Worm (Caenorhabditis elegans) whole organism, young adult: Measurements from ENCODE around the gene srw-21.
A peak's percentile ranks its signal among the peaks of the same experiment; 100 is the strongest.

Experiments used
- B0261.1 ChIP-seq: sonication (generic microtip); optimal IDR thresholded peaks from 2 replicates; lab custom pipeline; 2016; ENCODE audit warnings: mild to moderate bottlenecking, missing genetic modification characterization, moderate library complexity, missing compliant biosample characterization
- ZK185.1 ChIP-seq: sonication (generic microtip); optimal IDR thresholded peaks from 2 replicates; lab custom pipeline; 2016; ENCODE audit warnings: mild to moderate bottlenecking, missing genetic modification characterization, missing compliant biosample characterization; ENCODE audit not compliant: poor library complexity, severe bottlenecking
- bed-1 ChIP-seq: fragments of 200-800 bp; sonication (Bioruptor generic); IDR thresholded peaks from 2 replicates; pipeline ENCODE4 v1.3.6; 2022; ENCODE audit warnings: missing genetic modification reagents, missing genetic modification characterization, missing compliant biosample characterization
- ceh-100 ChIP-seq: fragments of 200-800 bp; sonication (Bioruptor generic); IDR thresholded peaks from 2 replicates; pipeline ENCODE4 v1.3.6; 2022; ENCODE audit warnings: missing genetic modification reagents, missing genetic modification characterization, missing compliant biosample characterization
- ceh-58 ChIP-seq: fragments of 200-800 bp; sonication (Bioruptor generic); IDR thresholded peaks from 2 replicates; pipeline ENCODE4 v1.3.6; 2022; ENCODE audit warnings: missing genetic modification characterization, missing compliant biosample characterization
- efl-1 ChIP-seq: fragments of 150-350 bp; optimal IDR thresholded peaks from 2 replicates; lab custom pipeline; 2014; ENCODE audit warnings: missing biosample characterization, missing genetic modification reagents, missing genetic modification characterization
- hsf-1 ChIP-seq: fragments of 200-800 bp; sonication (Bioruptor generic); IDR thresholded peaks from 2 replicates; pipeline ENCODE4 v1.3.6; 2022; ENCODE audit warnings: missing genetic modification reagents, missing genetic modification characterization, missing compliant biosample characterization
- madf-8 ChIP-seq: fragments of 200-800 bp; sonication (Bioruptor generic); conservative IDR thresholded peaks from 2 replicates; pipeline ENCODE4 v1.3.6; 2022; ENCODE audit warnings: missing genetic modification reagents, missing genetic modification characterization, missing compliant biosample characterization
- mel-28 ChIP-seq: sonication (generic microtip); optimal IDR thresholded peaks from 2 replicates; lab custom pipeline; 2016; ENCODE audit warnings: borderline replicate concordance, mild to moderate bottlenecking, missing genetic modification characterization, missing compliant biosample characterization
- nfyb-1 ChIP-seq: fragments of 200-800 bp; sonication (Bioruptor generic); IDR thresholded peaks from 2 replicates; pipeline ENCODE4 v1.3.6; 2022; ENCODE audit warnings: missing genetic modification reagents, missing genetic modification characterization, missing compliant biosample characterization
- pha-4 ChIP-seq: fragments of 150-350 bp; sonication (generic microtip); optimal IDR thresholded peaks from 2 replicates; lab custom pipeline; 2014; ENCODE audit warnings: missing biosample characterization, missing genetic modification reagents, missing genetic modification characterization
- tbx-9 ChIP-seq: sonication (generic microtip); optimal IDR thresholded peaks from 2 replicates; lab custom pipeline; 2016; ENCODE audit warnings: borderline replicate concordance, missing genetic modification characterization, inconsistent platforms, missing compliant biosample characterization
- unc-62 ChIP-seq: fragments of 150-350 bp; optimal IDR thresholded peaks from 2 replicates; lab custom pipeline; 2014; ENCODE audit warnings: missing biosample characterization, missing genetic modification reagents, missing genetic modification characterization

ce11 chrV:15516476-15516875, 28.6 kb downstream of the srw-21 start:
- TF ChIP-seq nfyb-1 (GFP tag; lab: Robert Waterston, UW) (no peak), madf-8 (GFP tag; lab: Robert Waterston, UW) (no peak), pha-4 (tag; lab: Kevin White, UChicago) (no peak), ZK185.1 (no peak), mel-28 (tag; lab: Kevin White, UChicago) (no peak), bed-1 (GFP tag; lab: Robert Waterston, UW) (no peak), unc-62 (GFP tag; lab: Kevin White, UChicago) (no peak), ceh-100 (GFP tag; lab: Robert Waterston, UW) (no peak), ceh-58 (no peak), B0261.1 (tag; lab: Kevin White, UChicago) (peak; percentile 11), tbx-9 (tag; lab: Kevin White, UChicago) (no peak), hsf-1 (GFP tag; lab: Robert Waterston, UW) (no peak), efl-1 (GFP tag; lab: Kevin White, UChicago) (no peak)
